Worm (Caenorhabditis elegans) whole organism, L2 larva: ENCODE measurements around the gene che-2.

ENCODE experiments used
- C34F6.9 ChIP-seq: fragments of 150-350 bp; optimal IDR thresholded peaks from 2 replicates; lab custom pipeline; 2014; ENCODE audit warnings: missing biosample characterization, missing genetic modification characterization
- R02D3.7 ChIP-seq: fragments of 150-350 bp; optimal IDR thresholded peaks from 2 replicates; lab custom pipeline; 2014; ENCODE audit warnings: missing biosample characterization, missing genetic modification characterization
- Y55F3AM.14 ChIP-seq: fragments of 200-800 bp; sonication (Bioruptor generic); optimal IDR thresholded peaks from 2 replicates; lab custom pipeline; 2018; ENCODE audit warnings: mild to moderate bottlenecking, missing genetic modification characterization, missing compliant biosample characterization
- ZK546.5 ChIP-seq: sonication (generic microtip); optimal IDR thresholded peaks from 2 replicates; lab custom pipeline; 2017; ENCODE audit warnings: missing biosample characterization, missing genetic modification characterization
- alr-1 ChIP-seq: fragments of 150-350 bp; optimal IDR thresholded peaks from 2 replicates; lab custom pipeline; 2014; ENCODE audit warnings: missing biosample characterization, missing genetic modification characterization
- blmp-1 ChIP-seq: sonication (generic microtip); optimal IDR thresholded peaks from 2 replicates; lab custom pipeline; 2017; ENCODE audit warnings: missing genetic modification characterization, mild to moderate bottlenecking, missing compliant biosample characterization, antibody characterized with exemption, moderate library complexity; ENCODE audit not compliant: insufficient read depth
- ceh-16 ChIP-seq: fragments of 150-350 bp; optimal IDR thresholded peaks from 2 replicates; lab custom pipeline; 2014; ENCODE audit warnings: missing biosample characterization, missing genetic modification characterization
- ceh-82 ChIP-seq: fragments of 150-350 bp; optimal IDR thresholded peaks from 2 replicates; lab custom pipeline; 2014; ENCODE audit warnings: missing biosample characterization, missing genetic modification characterization
- crh-2 ChIP-seq: sonication (generic microtip); optimal IDR thresholded peaks from 2 replicates; lab custom pipeline; 2017; ENCODE audit warnings: missing biosample characterization, missing genetic modification characterization
- dmd-4 ChIP-seq: sonication (generic microtip); optimal IDR thresholded peaks from 2 replicates; lab custom pipeline; 2017; ENCODE audit warnings: missing biosample characterization, missing genetic modification characterization
- egl-27 ChIP-seq: sonication (generic microtip); optimal IDR thresholded peaks from 3 replicates; lab custom pipeline; 2017; ENCODE audit warnings: missing biosample characterization, missing genetic modification reagents, missing genetic modification characterization
- gmeb-1 ChIP-seq: fragments of 150-350 bp; optimal IDR thresholded peaks from 2 replicates; lab custom pipeline; 2014; ENCODE audit warnings: missing biosample characterization, missing genetic modification characterization
- lin-11 ChIP-seq: fragments of 150-350 bp; sonication (generic microtip); optimal IDR thresholded peaks from 2 replicates; lab custom pipeline; 2014; ENCODE audit warnings: missing biosample characterization, missing genetic modification characterization, inconsistent platforms, mixed read lengths
- lin-13 ChIP-seq: fragments of 150-350 bp; optimal IDR thresholded peaks from 2 replicates; lab custom pipeline; 2014; ENCODE audit warnings: missing biosample characterization, missing genetic modification reagents, missing genetic modification characterization
- lsy-2 ChIP-seq, 2 experiments: fragments of 150-350 bp in 1 of 2; sonication (generic microtip) in 1 of 2; optimal IDR thresholded peaks; 2 replicates each; lab custom pipeline; 2014 to 2017; ENCODE audit warnings: missing biosample characterization in 2 of 2, missing genetic modification characterization in 2 of 2
- mab-5 ChIP-seq: fragments of 150-350 bp; optimal IDR thresholded peaks from 2 replicates; lab custom pipeline; 2014; ENCODE audit warnings: missing biosample characterization, missing genetic modification characterization
- mbf-1 ChIP-seq: sonication (generic microtip); optimal IDR thresholded peaks from 2 replicates; lab custom pipeline; 2017; ENCODE audit warnings: missing biosample characterization, missing genetic modification characterization
- nhr-10 ChIP-seq: sonication (generic microtip); optimal IDR thresholded peaks from 2 replicates; lab custom pipeline; 2017; ENCODE audit warnings: missing biosample characterization, missing genetic modification characterization
- nhr-11 ChIP-seq: fragments of 150-350 bp; optimal IDR thresholded peaks from 2 replicates; lab custom pipeline; 2014; ENCODE audit warnings: missing biosample characterization, missing genetic modification characterization
- nhr-129 ChIP-seq: fragments of 150-350 bp; optimal IDR thresholded peaks from 2 replicates; lab custom pipeline; 2014; ENCODE audit warnings: missing biosample characterization, missing genetic modification characterization
- nhr-21 ChIP-seq: fragments of 150-350 bp; optimal IDR thresholded peaks from 2 replicates; lab custom pipeline; 2014; ENCODE audit warnings: missing biosample characterization, missing genetic modification characterization
- nhr-25 ChIP-seq: fragments of 150-350 bp; sonication (generic microtip); optimal IDR thresholded peaks from 3 replicates; lab custom pipeline; 2014; ENCODE audit warnings: missing biosample characterization, missing genetic modification characterization
- nhr-6 ChIP-seq: fragments of 150-350 bp; optimal IDR thresholded peaks from 2 replicates; lab custom pipeline; 2014; ENCODE audit warnings: missing biosample characterization, missing genetic modification characterization
- peb-1 ChIP-seq: fragments of 150-350 bp; optimal IDR thresholded peaks from 2 replicates; lab custom pipeline; 2014; ENCODE audit warnings: missing biosample characterization, missing genetic modification characterization
- sem-4 ChIP-seq: fragments of 150-350 bp; optimal IDR thresholded peaks from 2 replicates; lab custom pipeline; 2014; ENCODE audit warnings: missing biosample characterization, missing genetic modification reagents, missing genetic modification characterization
- skn-1 ChIP-seq: sonication (generic microtip); optimal IDR thresholded peaks from 2 replicates; lab custom pipeline; 2017; ENCODE audit warnings: missing biosample characterization, missing genetic modification characterization
- sma-3 ChIP-seq: sonication (generic microtip); optimal IDR thresholded peaks from 2 replicates; lab custom pipeline; 2016; ENCODE audit warnings: missing genetic modification reagents, missing genetic modification characterization, missing compliant biosample characterization
- sma-9 ChIP-seq, 2 experiments: fragments of 150-350 bp in 1 of 2; sonication (generic microtip) in 1 of 2; optimal IDR thresholded peaks; 2 replicates each; lab custom pipeline; 2014 to 2016; ENCODE audit warnings: missing genetic modification characterization in 2 of 2, mild to moderate bottlenecking in 1 of 2, missing biosample characterization in 1 of 2, missing compliant biosample characterization in 1 of 2, missing genetic modification reagents in 1 of 2, moderate library complexity in 1 of 2
- unc-39 ChIP-seq: fragments of 150-350 bp; optimal IDR thresholded peaks from 2 replicates; lab custom pipeline; 2014; ENCODE audit warnings: missing biosample characterization, missing genetic modification characterization
- unc-55 ChIP-seq: fragments of 150-350 bp; sonication (generic microtip); optimal IDR thresholded peaks from 3 replicates; lab custom pipeline; 2014; ENCODE audit warnings: missing biosample characterization, missing genetic modification reagents, missing genetic modification characterization
- unc-62 ChIP-seq: fragments of 150-350 bp; optimal IDR thresholded peaks from 2 replicates; lab custom pipeline; 2014; ENCODE audit warnings: missing biosample characterization, missing genetic modification reagents, missing genetic modification characterization
- zag-1 ChIP-seq: fragments of 150-350 bp; optimal IDR thresholded peaks from 2 replicates; lab custom pipeline; 2014; ENCODE audit warnings: missing biosample characterization, missing genetic modification characterization
- ztf-4 ChIP-seq: fragments of 150-350 bp; optimal IDR thresholded peaks from 2 replicates; lab custom pipeline; 2014; ENCODE audit warnings: missing biosample characterization, missing genetic modification characterization

Gene che-2

ce11 chrX:492919-493318, 11.7 kb downstream of the che-2 start, which contains the start of gene B0310.1:
Gene B0310.1 (plus strand): TSS chrX:493228.
- TF ChIP-seq dmd-4 (tag; lab: Kevin White, UChicago): no peak
- peak; percentile 51 for TF ChIP-seq nhr-129 (tag; lab: Kevin White, UChicago)

DNA sequence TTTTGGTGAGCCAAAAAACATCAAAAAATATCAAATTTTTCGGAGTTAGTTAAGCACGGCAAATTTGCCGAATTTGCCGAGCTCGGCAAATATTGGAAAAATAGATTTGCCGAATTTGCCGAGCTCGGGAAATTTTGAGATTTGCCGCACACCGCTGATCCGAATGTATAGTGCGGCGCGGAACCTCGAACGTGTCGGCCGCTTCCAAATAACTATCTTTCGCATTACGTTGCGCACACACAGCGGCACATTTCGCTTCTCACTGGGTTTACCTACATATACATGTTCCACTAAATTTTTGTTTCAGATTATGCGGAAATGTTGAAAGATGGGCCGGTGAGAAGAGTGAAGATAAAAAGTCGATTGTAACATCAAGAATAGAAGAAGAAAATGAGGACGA, 15.5 kb downstream of the che-2 start:
- TF ChIP-seq ztf-4 (tag; lab: Kevin White, UChicago) (no peak), mbf-1 (tag; lab: Kevin White, UChicago) (no peak), dmd-4 (tag; lab: Kevin White, UChicago) (no peak), unc-62 (no peak)

DNA sequence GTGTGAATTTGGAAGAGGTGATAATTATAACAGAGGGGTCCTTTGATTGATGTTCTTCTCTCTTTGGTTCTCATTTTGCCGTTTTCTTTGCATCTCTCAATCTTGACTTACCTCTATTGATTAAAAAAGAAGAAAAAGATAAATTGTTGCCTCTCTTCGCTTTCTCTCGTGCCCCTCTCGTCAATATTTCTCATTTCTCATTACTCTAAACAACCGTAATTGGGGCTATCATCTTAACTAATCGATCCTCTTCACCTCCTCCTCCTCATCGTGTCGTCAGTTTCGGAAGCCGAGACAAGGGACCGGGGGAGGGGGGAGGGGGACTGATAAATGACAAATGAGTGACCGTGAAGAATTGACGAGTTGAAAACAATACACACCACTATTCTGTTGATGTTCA, 17.4 kb downstream of the che-2 start:
- TF ChIP-seq gmeb-1 (tag; lab: Kevin White, UChicago) (peak; percentile 11), ztf-4 (tag; lab: Kevin White, UChicago) (no peak), Y55F3AM.14 (no peak), ZK546.5 (tag; lab: Kevin White, UChicago) (no peak), nhr-11 (tag; lab: Kevin White, UChicago) (no peak), sma-3 (GFP tag; lab: Kevin White, UChicago) (peak; percentile 27), alr-1 (no peak), zag-1 (tag; lab: Kevin White, UChicago) (no peak), unc-62 (no peak), nhr-25 (peak; percentile 60), peb-1 (tag; lab: Kevin White, UChicago) (no peak), lin-11 (no peak), unc-39 (tag; lab: Kevin White, UChicago) (no peak), crh-2 (no peak), ceh-16 (no peak), R02D3.7 (tag; lab: Kevin White, UChicago) (no peak), ceh-82 (tag; lab: Kevin White, UChicago) (no peak), nhr-21 (tag; lab: Kevin White, UChicago) (peak; percentile 13), blmp-1 (peak; percentile 7), sma-9 (GFP tag; optimal IDR thresholded peaks at IDR 0.05; lab: Kevin White, UChicago) (peak; percentile 16), sma-9 (tag; optimal IDR thresholded peaks at IDR 0.05; lab: Kevin White, UChicago) (no peak), lsy-2 (tag; optimal IDR thresholded peaks at IDR 0.05; lab: Kevin White, UChicago) (peak in 1 of 2 experiments; percentile 30)

- peak; percentile 52 for TF ChIP-seq nhr-21 (tag; lab: Kevin White, UChicago)
- no peak for TF ChIP-seq ceh-82 (tag; lab: Kevin White, UChicago)
- TF ChIP-seq nhr-25: peak; percentile 19
- no peak for TF ChIP-seq lin-13 (GFP tag; lab: Kevin White, UChicago)
- TF ChIP-seq lin-11: no peak
- peak; percentile 79 for TF ChIP-seq ceh-16
- no peak for TF ChIP-seq nhr-11 (tag; lab: Kevin White, UChicago)
- TF ChIP-seq skn-1 (tag; lab: Kevin White, UChicago): no peak
- TF ChIP-seq sma-9 (GFP tag; optimal IDR thresholded peaks at IDR 0.05; lab: Kevin White, UChicago): peak; percentile 34
- no peak for TF ChIP-seq sma-9 (tag; optimal IDR thresholded peaks at IDR 0.05; lab: Kevin White, UChicago)
- TF ChIP-seq lsy-2 (tag; optimal IDR thresholded peaks at IDR 0.05; lab: Kevin White, UChicago): peak in 1 of 2 experiments; percentile 55
- peak; percentile 38 for TF ChIP-seq sma-3 (GFP tag; lab: Kevin White, UChicago)
- no peak for TF ChIP-seq egl-27
Measured at ce11 chrX:504046-504843, 23.0 kb downstream of the che-2 start.

- TF ChIP-seq crh-2 (no peak), lsy-2 (tag; optimal IDR thresholded peaks at IDR 0.05; lab: Kevin White, UChicago) (no peak), egl-27 (no peak), ceh-82 (tag; lab: Kevin White, UChicago) (no peak), skn-1 (tag; lab: Kevin White, UChicago) (no peak), nhr-6 (no peak), mbf-1 (tag; lab: Kevin White, UChicago) (no peak), Y55F3AM.14 (no peak), sem-4 (tag; lab: Kevin White, UChicago) (no peak), mab-5 (tag; lab: Kevin White, UChicago) (no peak), unc-55 (no peak), C34F6.9 (tag; lab: Kevin White, UChicago) (no peak), R02D3.7 (tag; lab: Kevin White, UChicago) (no peak), nhr-11 (tag; lab: Kevin White, UChicago) (no peak), sma-9 (GFP tag; optimal IDR thresholded peaks at IDR 0.05; lab: Kevin White, UChicago) (no peak), sma-9 (tag; optimal IDR thresholded peaks at IDR 0.05; lab: Kevin White, UChicago) (no peak), sma-3 (GFP tag; lab: Kevin White, UChicago) (no peak), unc-39 (tag; lab: Kevin White, UChicago) (no peak), nhr-21 (tag; lab: Kevin White, UChicago) (no peak), nhr-10 (no peak)
Measured at ce11 chrX:505014-505413, 23.8 kb downstream of the che-2 start.
